Worm (Caenorhabditis elegans) whole organism, young adult: ENCODE measurements around the gene fbxa-96.

Experiments used
- C06A6.2 ChIP-seq: fragments of 200-800 bp; sonication (Bioruptor generic); conservative IDR thresholded peaks from 2 replicates; pipeline ENCODE4 v1.3.6; 2022; ENCODE audit warnings: missing genetic modification characterization, missing compliant biosample characterization
- ama-1 ChIP-seq, 3 experiments: fragments of 150-350 bp in 1 of 3; sonication (generic microtip) in 2 of 3; optimal IDR thresholded peaks; 2 replicates each; lab custom pipeline; 2014 to 2018; ENCODE audit warnings: missing biosample characterization in 2 of 3, missing genetic modification characterization in 2 of 3, missing genetic modification reagents in 2 of 3
- dpl-1 ChIP-seq: fragments of 150-350 bp; optimal IDR thresholded peaks from 2 replicates; lab custom pipeline; 2014; ENCODE audit warnings: missing biosample characterization, missing genetic modification reagents, missing genetic modification characterization
- gei-17 ChIP-seq: fragments of 200-800 bp; sonication (Bioruptor generic); optimal IDR thresholded peaks from 2 replicates; lab custom pipeline; 2018; ENCODE audit warnings: mild to moderate bottlenecking, missing genetic modification characterization, missing compliant biosample characterization
- hmg-20 ChIP-seq: fragments of 200-800 bp; sonication (Bioruptor generic); IDR thresholded peaks from 2 replicates; pipeline ENCODE4 v1.3.6; 2022; ENCODE audit warnings: missing genetic modification reagents, missing genetic modification characterization, missing compliant biosample characterization
- hrde-1 ChIP-seq: sonication (generic microtip); optimal IDR thresholded peaks from 2 replicates; lab custom pipeline; 2016; ENCODE audit warnings: missing genetic modification characterization, mild to moderate bottlenecking, missing compliant biosample characterization, moderate library complexity, missing genotype, missing genetic modification reagents, borderline replicate concordance
- lir-1 ChIP-seq: fragments of 200-800 bp; sonication (Bioruptor generic); conservative IDR thresholded peaks from 2 replicates; pipeline ENCODE4 v1.3.6; 2022; ENCODE audit warnings: missing genetic modification reagents, missing genetic modification characterization, missing compliant biosample characterization
- nhr-179 ChIP-seq: sonication (generic microtip); optimal IDR thresholded peaks from 2 replicates; lab custom pipeline; 2016; ENCODE audit warnings: mild to moderate bottlenecking, missing genetic modification characterization, missing compliant biosample characterization
- repo-1 ChIP-seq: sonication (generic microtip); optimal IDR thresholded peaks from 2 replicates; lab custom pipeline; 2017; ENCODE audit warnings: mild to moderate bottlenecking, missing genetic modification characterization, missing compliant biosample characterization
- snpc-4 ChIP-seq, 5 experiments: fragments of 150-350 bp in 1 of 5; sonication (generic microtip) in 4 of 5; optimal IDR thresholded peaks; 2 replicates each; lab custom pipeline; 2014 to 2018; ENCODE audit warnings: missing genetic modification characterization in 5 of 5, missing biosample characterization in 3 of 5, antibody characterized with exemption in 2 of 5, mild to moderate bottlenecking in 2 of 5, missing compliant biosample characterization in 2 of 5, missing genotype in 2 of 5, moderate library complexity in 2 of 5, missing genetic modification reagents in 1 of 5
- tlf-1 ChIP-seq: fragments of 200-800 bp; sonication (Bioruptor generic); optimal IDR thresholded peaks from 2 replicates; lab custom pipeline; 2018; ENCODE audit warnings: mild to moderate bottlenecking, missing genetic modification characterization, missing compliant biosample characterization
- ztf-25 ChIP-seq: fragments of 200-800 bp; sonication (Bioruptor generic); IDR thresholded peaks from 2 replicates; pipeline ENCODE4 v1.3.6; 2022; ENCODE audit warnings: missing genetic modification reagents, missing genetic modification characterization, missing compliant biosample characterization

- no peak for TF ChIP-seq ama-1 (optimal IDR thresholded peaks at IDR 0.05; lab: Kevin White, UChicago)
- no peak for TF ChIP-seq ama-1 (GFP tag; optimal IDR thresholded peaks at IDR 0.05; lab: Kevin White, UChicago)
- TF ChIP-seq hmg-20, result no peak
- no peak for TF ChIP-seq snpc-4 (GFP tag; optimal IDR thresholded peaks at IDR 0.05; lab: Kevin White, UChicago)
- TF ChIP-seq snpc-4 (tag; optimal IDR thresholded peaks at IDR 0.05; lab: Kevin White, UChicago), result no peak
- TF ChIP-seq C06A6.2 (GFP tag; lab: Robert Waterston, UW), result no peak
- TF ChIP-seq ztf-25 (GFP tag; lab: Robert Waterston, UW), result no peak
- TF ChIP-seq lir-1 (GFP tag; lab: Robert Waterston, UW), result no peak
- TF ChIP-seq dpl-1, result no peak
- TF ChIP-seq nhr-179, result no peak
- TF ChIP-seq tlf-1 (GFP tag; lab: Kevin White, UChicago), result no peak
- no peak for TF ChIP-seq repo-1 (tag; lab: Kevin White, UChicago)
- TF ChIP-seq gei-17 (GFP tag; lab: Kevin White, UChicago), result no peak
- TF ChIP-seq hrde-1 (tag; lab: Kevin White, UChicago), result no peak
Measured at ce11 chrX:15039696-15040212, 20.4 kb downstream of the fbxa-96 start.
